Worm (Caenorhabditis elegans) whole organism, midembryonic: ENCODE results near the gene C14C10.10.

Experiments used
- T22C8.4 ChIP-seq: fragments of 200-800 bp; sonication (Bioruptor generic); IDR thresholded peaks from 2 replicates; pipeline ENCODE4 v1.3.6; 2022; ENCODE audit warnings: missing genetic modification characterization, missing compliant biosample characterization
- cog-1 ChIP-seq: sonication (generic microtip); optimal IDR thresholded peaks from 2 replicates; lab custom pipeline; 2016; ENCODE audit warnings: missing genetic modification characterization, missing compliant biosample characterization
- flt-1 ChIP-seq: fragments of 200-800 bp; sonication (Bioruptor generic); IDR thresholded peaks from 2 replicates; pipeline ENCODE4 v1.3.6; 2022; ENCODE audit warnings: missing genetic modification characterization, missing compliant biosample characterization
- klf-2 ChIP-seq: fragments of 200-800 bp; sonication (Bioruptor generic); conservative IDR thresholded peaks from 2 replicates; pipeline ENCODE4 v1.3.6; 2022; ENCODE audit warnings: missing genetic modification reagents, missing genetic modification characterization, missing compliant biosample characterization
- med-1 ChIP-seq: sonication (generic microtip); optimal IDR thresholded peaks from 2 replicates; lab custom pipeline; 2017; ENCODE audit warnings: missing genetic modification characterization, mild to moderate bottlenecking, missing compliant biosample characterization, antibody characterized with exemption, missing genetic modification reagents; ENCODE audit not compliant: insufficient read depth
- ref-1 ChIP-seq: fragments of 200-800 bp; sonication (Bioruptor generic); conservative IDR thresholded peaks from 2 replicates; pipeline ENCODE4 v1.3.6; 2022; ENCODE audit warnings: missing genetic modification reagents, missing genetic modification characterization, missing compliant biosample characterization
- tab-1 ChIP-seq: fragments of 200-800 bp; sonication (Bioruptor generic); IDR thresholded peaks from 2 replicates; pipeline ENCODE4 v1.3.6; 2022; ENCODE audit warnings: missing genetic modification characterization, missing compliant biosample characterization
- ztf-23 ChIP-seq: fragments of 200-800 bp; sonication (Bioruptor generic); IDR thresholded peaks from 2 replicates; pipeline ENCODE4 v1.3.6; 2022; ENCODE audit warnings: missing genetic modification reagents, missing genetic modification characterization, missing compliant biosample characterization
- ztf-29 ChIP-seq: fragments of 200-800 bp; sonication (Bioruptor generic); IDR thresholded peaks from 2 replicates; pipeline ENCODE4 v1.3.6; 2022; ENCODE audit warnings: missing genetic modification reagents, missing genetic modification characterization, missing compliant biosample characterization

C14C10.10 gene

DNA sequence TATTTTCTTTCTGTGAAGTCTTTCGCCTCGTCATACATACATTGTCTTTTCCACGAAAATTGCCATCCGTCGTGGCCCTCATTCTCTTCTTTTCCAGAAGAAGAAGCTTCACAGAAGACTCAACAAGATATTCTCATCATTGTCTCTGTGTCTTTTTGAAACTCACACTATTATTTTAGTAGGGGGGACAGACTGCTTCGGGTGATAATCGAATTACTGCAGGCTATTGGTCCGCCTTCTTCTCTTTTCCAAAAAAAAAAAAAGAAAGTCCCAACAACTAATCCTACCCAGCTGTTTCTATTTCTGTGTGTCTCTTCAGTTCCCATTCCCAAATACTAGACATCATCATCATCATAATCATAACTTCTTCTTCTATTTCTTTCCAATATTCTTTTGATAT, 15.5 kb downstream of the C14C10.10 start:
- no peak for TF ChIP-seq tab-1 (GFP tag; lab: Robert Waterston, UW)
- TF ChIP-seq ztf-29, result no peak
- no peak for TF ChIP-seq T22C8.4 (GFP tag; lab: Robert Waterston, UW)
- TF ChIP-seq cog-1 (tag; lab: Kevin White, UChicago), result no peak
- TF ChIP-seq flt-1 (GFP tag; lab: Robert Waterston, UW), result no peak
- no peak for TF ChIP-seq ref-1 (GFP tag; lab: Robert Waterston, UW)
- no peak for TF ChIP-seq ztf-23 (GFP tag; lab: Robert Waterston, UW)
- TF ChIP-seq med-1 (GFP tag; lab: Kevin White, UChicago), result no peak
- no peak for TF ChIP-seq klf-2 (GFP tag; lab: Robert Waterston, UW)

DNA sequence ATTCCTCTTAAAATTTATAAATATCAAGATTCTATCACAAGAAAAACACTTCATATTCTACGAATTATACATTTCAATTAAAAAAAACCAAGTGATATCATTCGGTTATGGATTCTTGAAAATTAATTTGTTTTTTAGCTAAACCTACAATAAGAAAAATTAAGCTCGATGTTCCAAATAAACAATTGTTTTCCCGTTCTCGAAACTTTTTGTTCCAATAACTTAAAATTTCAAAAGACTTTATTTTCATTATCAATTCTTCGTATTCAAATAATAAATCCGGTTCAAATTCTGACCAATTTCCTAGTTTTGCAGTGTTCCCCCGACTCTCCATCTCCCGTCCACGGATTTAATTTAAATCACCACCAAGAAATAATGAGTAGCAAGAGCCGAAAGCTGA, 19.6 kb downstream of the C14C10.10 start, which contains the start of gene E02A10.3:
TSS of gene E02A10.3 (plus strand) at position 301 of the 400 bp plus-strand sequence.
- TF ChIP-seq flt-1 (GFP tag; lab: Robert Waterston, UW) (no peak), med-1 (GFP tag; lab: Kevin White, UChicago) (no peak), ztf-23 (GFP tag; lab: Robert Waterston, UW) (no peak), klf-2 (GFP tag; lab: Robert Waterston, UW) (no peak), cog-1 (tag; lab: Kevin White, UChicago) (no peak), tab-1 (GFP tag; lab: Robert Waterston, UW) (no peak), ref-1 (GFP tag; lab: Robert Waterston, UW) (no peak), T22C8.4 (GFP tag; lab: Robert Waterston, UW) (no peak), ztf-29 (no peak)

DNA sequence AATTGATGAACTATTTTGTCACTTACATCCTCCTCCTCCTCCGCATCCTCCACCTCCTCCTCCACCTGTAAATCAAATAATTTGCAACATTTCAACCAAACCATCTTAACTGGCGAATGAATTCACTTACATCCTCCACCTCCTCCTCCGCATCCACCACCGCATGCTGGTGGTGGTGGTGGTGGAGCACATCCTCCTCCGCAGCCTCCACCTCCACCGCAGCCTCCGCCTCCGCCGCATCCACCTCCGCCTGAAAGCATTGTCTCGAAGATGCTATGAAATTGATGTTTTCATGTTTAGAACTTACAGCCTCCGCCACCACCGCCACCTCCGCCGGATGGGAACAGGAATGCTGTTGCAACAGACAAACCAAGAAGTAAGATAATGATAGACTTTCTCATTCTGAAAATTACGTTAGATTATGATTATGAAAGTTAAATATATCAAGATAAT, 22.4 kb downstream of the C14C10.10 start, which contains the start of gene grl-23:
TSS of gene grl-23 (minus strand) at position 403 of the 453 bp plus-strand sequence.
- no peak for TF ChIP-seq cog-1 (tag; lab: Kevin White, UChicago)
- TF ChIP-seq ztf-23 (GFP tag; lab: Robert Waterston, UW), result no peak
- TF ChIP-seq flt-1 (GFP tag; lab: Robert Waterston, UW), result no peak
- TF ChIP-seq tab-1 (GFP tag; lab: Robert Waterston, UW), result no peak
- TF ChIP-seq ref-1 (GFP tag; lab: Robert Waterston, UW), result no peak
- no peak for TF ChIP-seq T22C8.4 (GFP tag; lab: Robert Waterston, UW)
- no peak for TF ChIP-seq ztf-29
- TF ChIP-seq med-1 (GFP tag; lab: Kevin White, UChicago), result no peak
- no peak for TF ChIP-seq klf-2 (GFP tag; lab: Robert Waterston, UW)

DNA sequence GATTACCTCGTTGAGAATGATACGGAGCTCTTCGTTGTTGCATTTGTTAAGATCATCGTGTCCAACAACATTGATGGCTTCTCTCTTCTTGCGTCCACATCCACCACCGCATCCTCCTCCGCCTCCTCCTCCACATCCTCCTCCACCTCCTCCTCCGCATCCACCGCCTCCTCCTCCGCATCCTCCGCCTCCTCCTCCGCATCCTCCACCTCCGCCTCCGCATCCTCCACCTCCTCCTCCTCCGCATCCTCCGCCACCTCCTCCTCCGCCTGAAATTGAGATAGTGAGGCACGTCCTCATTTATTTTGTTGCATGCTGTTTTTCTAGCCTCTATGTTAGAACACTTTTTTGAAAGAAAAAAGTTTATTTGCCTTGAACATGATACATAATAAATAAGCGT, 23.1 kb downstream of the C14C10.10 start:
- TF ChIP-seq klf-2 (GFP tag; lab: Robert Waterston, UW) (no peak), ref-1 (GFP tag; lab: Robert Waterston, UW) (no peak), T22C8.4 (GFP tag; lab: Robert Waterston, UW) (no peak), flt-1 (GFP tag; lab: Robert Waterston, UW) (no peak), cog-1 (tag; lab: Kevin White, UChicago) (no peak), ztf-29 (no peak), med-1 (GFP tag; lab: Kevin White, UChicago) (no peak), ztf-23 (GFP tag; lab: Robert Waterston, UW) (no peak), tab-1 (GFP tag; lab: Robert Waterston, UW) (no peak)

DNA sequence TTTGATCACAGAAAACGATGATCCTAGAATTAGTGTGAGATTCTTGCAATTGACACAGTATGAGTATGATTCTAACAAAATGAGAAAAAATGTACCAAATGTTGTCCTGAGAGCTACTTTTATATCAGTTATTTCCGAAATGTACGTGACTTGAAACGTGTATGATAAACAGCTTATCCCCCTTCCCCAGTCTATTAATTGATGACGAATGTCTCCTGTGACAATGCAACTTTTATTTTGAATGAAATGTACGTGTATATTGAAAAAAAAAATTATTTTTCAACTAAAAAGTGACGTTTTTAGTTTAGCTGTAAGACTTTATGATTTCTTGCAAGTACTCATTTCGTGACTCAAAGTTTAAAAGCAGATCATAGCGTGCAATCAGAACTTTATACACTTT, 28.7 kb downstream of the C14C10.10 start:
- no peak for TF ChIP-seq cog-1 (tag; lab: Kevin White, UChicago)

DNA sequence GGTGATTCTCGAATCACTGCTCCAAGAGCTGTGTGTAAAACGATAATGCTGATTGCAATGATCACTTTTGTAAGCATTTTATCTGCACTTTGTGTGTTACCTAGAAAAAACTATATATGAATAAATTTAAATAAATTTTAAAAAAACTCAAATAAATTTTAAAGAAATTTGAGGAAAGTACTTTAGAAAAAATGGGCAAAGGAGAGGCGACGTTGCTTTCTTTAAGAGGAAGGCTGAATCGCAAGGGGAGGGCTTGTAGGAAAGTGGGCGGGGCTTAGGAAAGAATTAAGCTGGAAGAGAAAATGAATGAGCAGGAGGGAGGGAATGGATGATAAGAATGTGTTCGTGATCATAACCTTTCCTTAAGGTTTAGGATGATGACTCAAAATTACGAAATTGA, 31.1 kb downstream of the C14C10.10 start, which contains the start of gene E02A10.4:
TSS of gene E02A10.4 (minus strand) at position 101 of the 400 bp plus-strand sequence.
- TF ChIP-seq ztf-23 (GFP tag; lab: Robert Waterston, UW), result no peak
- TF ChIP-seq T22C8.4 (GFP tag; lab: Robert Waterston, UW), result no peak
- no peak for TF ChIP-seq tab-1 (GFP tag; lab: Robert Waterston, UW)
- TF ChIP-seq cog-1 (tag; lab: Kevin White, UChicago), result no peak

DNA sequence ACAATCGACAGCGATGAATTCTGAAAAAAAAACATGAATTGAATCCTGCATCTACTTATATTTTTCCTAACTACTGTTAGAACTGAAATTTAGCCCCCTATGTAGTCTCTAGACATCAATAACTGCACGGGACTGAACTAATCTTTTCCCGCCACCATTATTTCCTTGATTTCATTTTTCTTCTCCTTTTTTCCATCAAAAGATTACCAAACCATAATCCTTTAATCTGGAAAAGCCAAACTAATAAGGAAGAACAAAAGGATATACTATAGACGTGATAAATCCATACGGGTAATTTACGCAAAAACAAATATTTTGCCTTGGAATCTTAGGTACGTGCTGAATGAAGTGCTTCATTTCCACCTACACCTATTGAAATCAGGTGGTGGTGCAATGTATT, 31.6 kb downstream of the C14C10.10 start:
- no peak for TF ChIP-seq med-1 (GFP tag; lab: Kevin White, UChicago)
- no peak for TF ChIP-seq ztf-23 (GFP tag; lab: Robert Waterston, UW)
- no peak for TF ChIP-seq tab-1 (GFP tag; lab: Robert Waterston, UW)
- no peak for TF ChIP-seq ztf-29
- no peak for TF ChIP-seq klf-2 (GFP tag; lab: Robert Waterston, UW)
- TF ChIP-seq ref-1 (GFP tag; lab: Robert Waterston, UW), result no peak
- TF ChIP-seq flt-1 (GFP tag; lab: Robert Waterston, UW), result no peak
- TF ChIP-seq cog-1 (tag; lab: Kevin White, UChicago), result no peak
- TF ChIP-seq T22C8.4 (GFP tag; lab: Robert Waterston, UW), result no peak

DNA sequence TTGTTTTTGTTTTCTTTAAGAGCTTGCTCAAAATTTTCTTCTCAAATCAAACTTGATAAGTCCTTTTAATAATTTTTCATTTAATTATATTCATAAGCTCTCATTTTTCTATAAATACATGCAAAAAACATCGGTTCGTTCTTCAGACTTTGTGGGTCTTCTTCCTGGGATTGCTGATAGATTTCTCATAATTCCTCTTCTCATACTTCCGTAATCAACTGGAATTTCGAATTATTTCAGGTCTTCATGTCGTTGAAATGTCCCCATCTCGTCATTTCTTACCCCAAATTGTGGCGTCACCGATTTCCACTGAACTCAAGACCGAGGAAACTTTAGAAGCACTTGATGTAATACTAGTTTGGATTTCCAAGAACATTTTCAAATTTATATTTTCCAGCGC, 34.0 kb downstream of the C14C10.10 start:
- TF ChIP-seq T22C8.4 (GFP tag; lab: Robert Waterston, UW) (no peak), ztf-23 (GFP tag; lab: Robert Waterston, UW) (no peak), flt-1 (GFP tag; lab: Robert Waterston, UW) (no peak), klf-2 (GFP tag; lab: Robert Waterston, UW) (no peak), ztf-29 (no peak), med-1 (GFP tag; lab: Kevin White, UChicago) (no peak), tab-1 (GFP tag; lab: Robert Waterston, UW) (no peak), cog-1 (tag; lab: Kevin White, UChicago) (no peak), ref-1 (GFP tag; lab: Robert Waterston, UW) (no peak)

DNA sequence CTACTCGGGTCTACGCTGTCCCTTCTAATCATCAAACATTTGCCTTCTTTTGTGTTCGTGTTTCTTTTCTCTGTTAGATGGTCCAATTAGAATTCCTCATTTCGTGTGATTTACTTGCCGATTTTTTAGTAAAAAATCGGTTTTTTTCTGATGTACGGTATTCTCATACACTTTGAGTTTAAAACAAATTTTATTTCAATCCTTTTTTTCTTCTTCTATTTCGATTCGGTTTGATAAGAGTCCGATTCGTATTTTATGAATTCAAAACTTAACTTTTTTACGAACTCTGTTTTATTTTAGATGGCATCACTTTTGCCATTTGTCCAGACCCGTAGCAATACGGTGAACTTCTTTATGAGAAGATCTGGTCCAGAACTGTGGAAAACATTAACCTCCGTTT, 35.7 kb downstream of the C14C10.10 start, which contains the start of gene mrps-5:
TSS of gene mrps-5 (plus strand) at position 301 of the 400 bp plus-strand sequence.
- TF ChIP-seq T22C8.4 (GFP tag; lab: Robert Waterston, UW) (no peak), ref-1 (GFP tag; lab: Robert Waterston, UW) (no peak), cog-1 (tag; lab: Kevin White, UChicago) (no peak), flt-1 (GFP tag; lab: Robert Waterston, UW) (no peak), tab-1 (GFP tag; lab: Robert Waterston, UW) (no peak), klf-2 (GFP tag; lab: Robert Waterston, UW) (no peak), ztf-29 (no peak), ztf-23 (GFP tag; lab: Robert Waterston, UW) (no peak)
